Worm (Caenorhabditis elegans) whole organism, L3 larva: ENCODE data around the gene W03B1.5.
"Not testable (repeated sequence)": the region's sequence is repeated elsewhere in the genome, so short reads cannot be mapped to it uniquely, and the experiment has no call there.

Experiments
- R02D3.7 ChIP-seq: fragments of 150-350 bp; optimal IDR thresholded peaks from 2 replicates; lab custom pipeline; 2014; ENCODE audit warnings: missing biosample characterization, missing genetic modification characterization
- aly-2 ChIP-seq: fragments of 150-350 bp; optimal IDR thresholded peaks from 2 replicates; lab custom pipeline; 2014; ENCODE audit warnings: missing biosample characterization, missing genetic modification characterization
- ama-1 ChIP-seq: fragments of 150-350 bp; optimal IDR thresholded peaks from 2 replicates; lab custom pipeline; 2018
- ceh-16 ChIP-seq: sonication (generic microtip); optimal IDR thresholded peaks from 2 replicates; lab custom pipeline; 2017; ENCODE audit warnings: missing biosample characterization, missing genetic modification characterization
- ceh-82 ChIP-seq: fragments of 150-350 bp; optimal IDR thresholded peaks from 2 replicates; lab custom pipeline; 2014; ENCODE audit warnings: missing biosample characterization, missing genetic modification characterization
- ceh-9 ChIP-seq: sonication (generic microtip); optimal IDR thresholded peaks from 2 replicates; lab custom pipeline; 2018; ENCODE audit warnings: missing biosample characterization, missing genetic modification characterization
- egl-27 ChIP-seq: sonication (generic microtip); optimal IDR thresholded peaks from 4 replicates; lab custom pipeline; 2017; ENCODE audit warnings: missing biosample characterization, missing genetic modification reagents, missing genetic modification characterization
- egl-5 ChIP-seq: fragments of 150-350 bp; optimal IDR thresholded peaks from 2 replicates; lab custom pipeline; 2017; ENCODE audit warnings: missing biosample characterization, missing genetic modification reagents, missing genetic modification characterization, inconsistent platforms
- elt-3 ChIP-seq, 3 experiments: fragments of 150-350 bp in 1 of 3; sonication (generic microtip) in 2 of 3; optimal IDR thresholded peaks; 2 replicates in 2 of 3; 4 replicates in 1 of 3; lab custom pipeline; 2014 to 2017; ENCODE audit warnings: missing biosample characterization in 3 of 3, missing genetic modification characterization in 3 of 3
- eor-1 ChIP-seq, 2 experiments: fragments of 150-350 bp; optimal IDR thresholded peaks; 2 replicates each; lab custom pipeline; 2014 to 2018; ENCODE audit warnings: missing biosample characterization in 2 of 2, missing genetic modification characterization in 2 of 2
- fkh-10 ChIP-seq: sonication (generic microtip); optimal IDR thresholded peaks from 2 replicates; lab custom pipeline; 2017; ENCODE audit warnings: missing biosample characterization, missing genetic modification reagents, missing genetic modification characterization
- fos-1 ChIP-seq: fragments of 150-350 bp; optimal IDR thresholded peaks from 2 replicates; lab custom pipeline; 2014; ENCODE audit warnings: missing biosample characterization, missing genetic modification characterization
- hmg-11 ChIP-seq: sonication (generic microtip); optimal IDR thresholded peaks from 2 replicates; lab custom pipeline; 2016; ENCODE audit warnings: missing genetic modification characterization, missing compliant biosample characterization
- lin-15B ChIP-seq: fragments of 150-350 bp; optimal IDR thresholded peaks from 2 replicates; lab custom pipeline; 2014; ENCODE audit warnings: missing biosample characterization, missing genetic modification characterization
- lin-39 ChIP-seq: fragments of 150-350 bp; optimal IDR thresholded peaks from 2 replicates; lab custom pipeline; 2018; ENCODE audit warnings: missing biosample characterization, missing genetic modification reagents, missing genetic modification characterization
- lsy-12 ChIP-seq: sonication (generic microtip); optimal IDR thresholded peaks from 2 replicates; lab custom pipeline; 2016; ENCODE audit warnings: mild to moderate bottlenecking, missing genetic modification characterization, missing compliant biosample characterization
- mdl-1 ChIP-seq: fragments of 150-350 bp; optimal IDR thresholded peaks from 2 replicates; lab custom pipeline; 2014; ENCODE audit warnings: missing biosample characterization, missing genetic modification characterization
- mml-1 ChIP-seq: fragments of 150-350 bp; sonication (generic microtip); optimal IDR thresholded peaks from 3 replicates; lab custom pipeline; 2014; ENCODE audit warnings: missing biosample characterization, missing genetic modification characterization
- nhr-11 ChIP-seq: fragments of 150-350 bp; optimal IDR thresholded peaks from 2 replicates; lab custom pipeline; 2014; ENCODE audit warnings: missing biosample characterization, missing genetic modification characterization
- nhr-23 ChIP-seq: fragments of 150-350 bp; optimal IDR thresholded peaks from 2 replicates; lab custom pipeline; 2014; ENCODE audit warnings: missing biosample characterization, missing genetic modification reagents, missing genetic modification characterization
- nhr-25 ChIP-seq: sonication (generic microtip); optimal IDR thresholded peaks from 2 replicates; lab custom pipeline; 2017; ENCODE audit warnings: missing biosample characterization, missing genetic modification characterization
- nhr-28 ChIP-seq: fragments of 150-350 bp; optimal IDR thresholded peaks from 2 replicates; lab custom pipeline; 2014; ENCODE audit warnings: missing biosample characterization, missing genetic modification characterization
- nhr-43 ChIP-seq: sonication (generic microtip); optimal IDR thresholded peaks from 2 replicates; lab custom pipeline; 2016; ENCODE audit warnings: mild to moderate bottlenecking, missing genetic modification characterization, missing compliant biosample characterization; ENCODE audit not compliant: poor library complexity, severe bottlenecking
- nhr-76 ChIP-seq: fragments of 150-350 bp; sonication (generic microtip); optimal IDR thresholded peaks from 5 replicates; lab custom pipeline; 2014; ENCODE audit warnings: missing biosample characterization, missing genetic modification characterization
- pqm-1 ChIP-seq: fragments of 150-350 bp; optimal IDR thresholded peaks from 2 replicates; lab custom pipeline; 2017; ENCODE audit warnings: missing biosample characterization, missing genetic modification characterization, inconsistent platforms
- sea-2 ChIP-seq: fragments of 150-350 bp; sonication (generic microtip); optimal IDR thresholded peaks from 4 replicates; lab custom pipeline; 2014; ENCODE audit warnings: missing biosample characterization, missing genetic modification reagents, missing genetic modification characterization
- skn-1 ChIP-seq: fragments of 150-350 bp; optimal IDR thresholded peaks from 2 replicates; lab custom pipeline; 2014; ENCODE audit warnings: missing biosample characterization, missing genetic modification characterization
- snpc-4 ChIP-seq: fragments of 150-350 bp; optimal IDR thresholded peaks from 2 replicates; lab custom pipeline; 2014; ENCODE audit warnings: missing biosample characterization, missing genetic modification characterization
- tbx-2 ChIP-seq: sonication (generic microtip); optimal IDR thresholded peaks from 2 replicates; lab custom pipeline; 2016; ENCODE audit warnings: mild to moderate bottlenecking, missing genetic modification characterization, missing compliant biosample characterization
- unc-39 ChIP-seq: sonication (generic microtip); optimal IDR thresholded peaks from 4 replicates; lab custom pipeline; 2017; ENCODE audit warnings: missing biosample characterization, missing genetic modification characterization
- unc-62 ChIP-seq: fragments of 150-350 bp; sonication (generic microtip); optimal IDR thresholded peaks from 4 replicates; lab custom pipeline; 2014; ENCODE audit warnings: missing biosample characterization, missing genetic modification reagents, missing genetic modification characterization
- zag-1 ChIP-seq: fragments of 150-350 bp; optimal IDR thresholded peaks from 2 replicates; lab custom pipeline; 2014; ENCODE audit warnings: missing biosample characterization, missing genetic modification characterization
- ztf-11 ChIP-seq: fragments of 150-350 bp; optimal IDR thresholded peaks from 2 replicates; lab custom pipeline; 2014; ENCODE audit warnings: missing biosample characterization, missing genetic modification characterization
- ztf-4 ChIP-seq: fragments of 150-350 bp; optimal IDR thresholded peaks from 2 replicates; lab custom pipeline; 2014; ENCODE audit warnings: missing biosample characterization, missing genetic modification characterization

The W03B1.5 gene

DNA sequence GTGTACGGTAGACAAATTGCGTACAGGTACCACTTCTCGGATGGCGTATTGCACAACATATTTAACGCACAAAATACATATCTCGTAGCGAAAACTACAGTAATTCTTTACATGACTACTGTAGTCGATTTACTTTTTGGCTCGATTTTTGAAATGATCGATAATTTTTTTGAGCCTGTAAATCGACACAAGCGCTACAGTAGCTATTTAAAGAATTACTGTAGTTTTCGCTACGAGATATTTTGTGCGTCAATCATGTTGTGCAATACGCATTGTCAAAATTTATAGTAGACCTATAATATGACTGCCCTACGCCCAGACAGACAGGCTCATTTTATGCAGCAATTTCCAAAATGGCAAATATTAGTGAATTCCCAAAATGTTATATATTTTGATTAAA lies at the start of gene W03B1.5:
W03B1.5 (plus strand) TSS at position 301 of the 400 bp plus-strand sequence.
- TF ChIP-seq lin-15B; lin-39 (tag; lab: Kevin White, UChicago); mdl-1 (tag; lab: Kevin White, UChicago): not testable (repeated sequence)

DNA sequence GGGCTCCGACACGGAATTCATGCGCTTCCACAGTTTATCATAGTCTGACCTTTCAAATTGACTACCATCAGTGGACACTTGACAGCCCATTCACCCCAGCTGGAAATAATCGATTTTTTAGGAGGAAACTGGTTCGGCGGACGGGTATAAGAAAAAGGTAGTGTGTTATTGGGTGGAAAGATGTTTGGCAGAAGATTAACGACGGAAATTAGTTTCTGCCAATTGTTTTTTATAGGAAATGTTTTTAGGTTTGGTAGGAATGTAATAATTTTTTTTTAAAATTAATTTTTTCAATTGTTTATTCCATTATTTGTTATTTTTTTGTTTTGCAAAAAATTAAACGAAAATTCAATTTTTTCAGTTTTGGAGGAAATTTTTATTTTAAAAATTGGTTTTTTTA lies 49.3 kb upstream of the W03B1.5 start, which contains the start of gene F15E6.9:
F15E6.9 (minus strand) TSS at position 101 of the 400 bp plus-strand sequence.
- TF ChIP-seq nhr-25 (tag; lab: Kevin White, UChicago) = no peak
- TF ChIP-seq eor-1 (tag; optimal IDR thresholded peaks at IDR 0.05; lab: Kevin White, UChicago) = no peak
- no peak for TF ChIP-seq tbx-2 (tag; lab: Kevin White, UChicago)
- no peak for TF ChIP-seq elt-3 (tag; optimal IDR thresholded peaks at IDR 0.05; lab: Kevin White, UChicago)
- no peak for TF ChIP-seq ztf-11 (tag; lab: Kevin White, UChicago)
- no peak for TF ChIP-seq pqm-1
- no peak for TF ChIP-seq R02D3.7 (tag; lab: Kevin White, UChicago)
- no peak for TF ChIP-seq aly-2
- no peak for TF ChIP-seq unc-39 (tag; lab: Kevin White, UChicago)
- TF ChIP-seq nhr-43 = no peak
- no peak for TF ChIP-seq unc-62 (GFP tag; lab: Kevin White, UChicago)
- no peak for TF ChIP-seq lin-15B

DNA sequence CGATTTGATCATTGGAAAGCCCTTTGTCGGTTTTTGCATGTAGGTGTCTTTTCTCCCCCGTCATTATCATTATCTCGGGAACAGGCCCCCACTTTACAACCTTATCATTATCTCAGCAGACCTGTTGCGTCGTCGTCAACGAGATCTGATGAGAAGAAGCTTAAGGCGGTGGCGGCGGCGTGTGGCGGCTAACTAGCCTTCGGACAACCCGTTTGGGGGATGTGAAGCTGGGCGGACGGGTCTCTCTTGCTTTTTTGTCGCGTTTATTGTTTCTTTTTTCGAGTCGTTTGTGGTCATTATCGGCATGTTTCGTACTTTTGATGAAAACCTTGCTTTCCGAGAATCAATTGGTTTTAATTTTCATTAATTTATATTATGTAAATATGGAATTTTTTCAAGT lies 48.3 kb upstream of the W03B1.5 start:
- no peak for TF ChIP-seq eor-1 (tag; optimal IDR thresholded peaks at IDR 0.05; lab: Kevin White, UChicago)
- no peak for TF ChIP-seq lin-15B
- TF ChIP-seq skn-1 = no peak
- TF ChIP-seq nhr-43 = peak; percentile 57
- TF ChIP-seq nhr-23 (tag; lab: Kevin White, UChicago) = peak; percentile 19
- TF ChIP-seq nhr-25 (tag; lab: Kevin White, UChicago) = peak; percentile 54
- no peak for TF ChIP-seq R02D3.7 (tag; lab: Kevin White, UChicago)

DNA sequence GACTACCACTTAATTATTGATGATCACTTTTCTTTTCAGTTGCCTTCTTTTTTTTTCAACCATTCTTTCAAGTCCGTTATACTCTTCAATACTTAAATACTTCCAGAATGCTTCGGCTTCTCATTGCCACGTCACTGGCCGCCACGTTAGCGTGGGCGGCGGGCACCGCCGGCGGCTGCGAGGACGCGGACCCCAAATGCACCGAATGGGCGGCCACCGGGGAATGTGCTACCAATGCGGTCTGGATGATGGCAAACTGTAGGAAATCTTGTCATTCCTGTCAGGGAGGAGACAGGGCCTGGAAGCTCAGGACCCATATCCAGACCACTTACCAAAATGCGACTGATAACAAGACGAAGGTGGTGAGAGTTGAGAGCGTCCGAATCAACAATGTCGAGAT lies 47.0 kb upstream of the W03B1.5 start, which contains the start of gene lgc-22:
lgc-22 (plus strand) TSS at position 105 of the 400 bp plus-strand sequence.
- TF ChIP-seq ceh-16 (tag; lab: Kevin White, UChicago) (no peak), elt-3 (tag; optimal IDR thresholded peaks at IDR 0.05; lab: Kevin White, UChicago) (no peak), pqm-1 (no peak), egl-27 (no peak), sea-2 (GFP tag; lab: Kevin White, UChicago) (no peak), egl-5 (tag; lab: Kevin White, UChicago) (no peak), zag-1 (no peak), nhr-43 (no peak), ama-1 (lab: Kevin White, UChicago) (no peak), mml-1 (tag; lab: Kevin White, UChicago) (no peak), nhr-76 (tag; lab: Kevin White, UChicago) (no peak)

DNA sequence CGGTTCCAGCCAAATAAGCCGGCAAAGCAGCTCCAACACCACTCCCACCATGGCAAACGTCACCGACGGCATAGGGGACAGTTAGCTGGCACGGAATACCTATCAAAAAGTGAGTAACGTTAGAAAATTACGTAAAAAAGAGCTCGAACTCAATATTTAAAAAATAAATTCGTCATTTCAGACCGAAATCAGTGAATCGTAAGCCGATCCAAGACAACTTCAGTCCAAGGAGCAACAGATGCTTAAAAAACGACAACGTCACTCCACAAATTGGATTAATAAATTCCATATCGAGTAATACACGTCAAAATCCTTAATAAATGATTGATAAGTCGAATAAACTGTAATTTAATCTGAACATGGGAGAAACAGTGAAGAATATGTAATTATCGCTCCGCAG lies 41.9 kb upstream of the W03B1.5 start:
- TF ChIP-seq nhr-28 (no peak), fkh-10 (GFP tag; lab: Kevin White, UChicago) (no peak), fos-1 (no peak)

DNA sequence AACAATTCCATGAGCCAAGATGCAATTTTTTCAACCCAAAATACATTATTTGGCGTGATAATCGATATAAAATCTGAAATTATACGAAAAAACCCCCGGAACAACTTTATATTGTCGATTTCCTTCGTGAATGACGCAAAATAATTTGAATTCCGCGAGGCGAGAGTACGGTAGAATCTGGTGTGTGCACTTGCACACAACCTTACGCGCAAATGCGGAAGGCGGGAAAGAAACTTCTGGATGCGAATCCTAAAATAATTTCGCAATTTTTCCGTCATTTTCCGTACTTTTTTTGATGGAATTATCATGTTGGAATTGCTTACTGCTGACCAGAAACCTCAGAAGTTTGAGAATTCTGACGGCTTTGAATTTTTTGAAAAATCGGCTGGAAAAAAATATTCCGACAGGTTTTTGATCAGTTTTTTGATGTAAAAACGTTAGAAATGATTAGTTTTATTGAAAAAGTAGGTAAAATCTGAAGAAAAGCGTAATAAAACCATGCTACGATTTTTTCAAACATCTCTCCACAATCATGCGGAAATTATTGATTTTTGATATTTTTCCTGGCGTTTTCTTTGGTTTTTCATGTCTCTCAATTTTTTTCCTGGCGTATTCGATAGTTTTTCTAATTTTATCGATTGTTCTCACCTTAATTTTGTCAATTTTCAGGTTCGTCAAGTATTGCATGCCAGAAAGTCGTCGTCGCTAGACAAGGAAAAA lies 40.9 kb upstream of the W03B1.5 start, which contains the start of gene set-9:
set-9 (plus strand) TSS at position 670 of the 720 bp plus-strand sequence.
- TF ChIP-seq hmg-11 (tag; lab: Kevin White, UChicago) = no peak
- TF ChIP-seq eor-1 (tag; optimal IDR thresholded peaks at IDR 0.05; lab: Kevin White, UChicago) = no peak
- TF ChIP-seq mdl-1 (tag; lab: Kevin White, UChicago) = no peak
- no peak for TF ChIP-seq nhr-11
- TF ChIP-seq ztf-4 (tag; lab: Kevin White, UChicago) = no peak
- no peak for TF ChIP-seq ceh-82 (tag; lab: Kevin White, UChicago)
- TF ChIP-seq lsy-12 (tag; lab: Kevin White, UChicago) = no peak
- no peak for TF ChIP-seq ceh-16 (tag; lab: Kevin White, UChicago)
- no peak for TF ChIP-seq fkh-10 (GFP tag; lab: Kevin White, UChicago)
- TF ChIP-seq snpc-4 (tag; lab: Kevin White, UChicago) = no peak
- TF ChIP-seq unc-62 (GFP tag; lab: Kevin White, UChicago) = no peak
- TF ChIP-seq ceh-9 (tag; lab: Kevin White, UChicago) = no peak
